Worm (Caenorhabditis elegans): ENCODE results near the gene twk-33.

DNA sequence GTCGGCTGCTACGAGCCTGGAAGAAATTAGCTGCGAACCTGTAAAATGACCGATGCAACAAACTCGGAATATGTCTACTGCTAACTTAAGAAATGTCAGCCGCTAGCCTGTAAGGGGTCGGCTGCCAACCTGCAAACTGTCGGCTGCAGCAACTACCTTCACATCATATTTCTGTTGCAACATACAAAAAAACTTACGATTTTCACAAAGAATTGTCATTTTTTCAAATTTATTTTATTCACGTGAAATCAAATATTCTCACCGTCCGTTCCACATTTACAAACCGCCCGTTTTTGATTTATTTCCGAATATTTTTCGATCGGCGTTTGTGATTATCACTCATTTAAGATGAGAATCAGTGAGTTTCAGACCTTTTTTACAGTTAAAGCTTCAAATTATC, 14.5 kb downstream of the twk-33 start, which contains the start of gene Y26G10.6:
- no peak for TF ChIP-seq ztf-29 (GFP tag; IDR thresholded peaks at IDR 0.05)
- TF ChIP-seq ref-1 (GFP tag; conservative IDR thresholded peaks at IDR 0.05) = no peak
- TF ChIP-seq med-1 (GFP tag; optimal IDR thresholded peaks at IDR 0.05; ENCODE audit: insufficient read depth) = no peak

All from whole organism, midembryonic.